Worm (Caenorhabditis elegans) whole organism, L4 larva: ENCODE measurements around the gene srw-38.

Experiments used
- F10B5.3 ChIP-seq: sonication (generic microtip); optimal IDR thresholded peaks from 2 replicates; lab custom pipeline; 2016; ENCODE audit warnings: mild to moderate bottlenecking, missing genetic modification characterization, missing compliant biosample characterization
- F26F4.8 ChIP-seq: fragments of 200-800 bp; sonication (Bioruptor generic); conservative IDR thresholded peaks from 2 replicates; pipeline ENCODE4 v1.3.6; 2022; ENCODE audit warnings: missing genetic modification characterization, missing compliant biosample characterization
- F49E8.2 ChIP-seq: sonication (generic microtip); optimal IDR thresholded peaks from 2 replicates; lab custom pipeline; 2016; ENCODE audit warnings: missing compliant biosample characterization, mild to moderate bottlenecking, missing genetic modification characterization, borderline replicate concordance
- T26A8.4 ChIP-seq: fragments of 200-800 bp; sonication (Bioruptor generic); IDR thresholded peaks from 2 replicates; pipeline ENCODE4 v1.3.6; 2022; ENCODE audit warnings: missing genetic modification characterization, missing compliant biosample characterization
- Y48G9A.11 ChIP-seq: fragments of 200-800 bp; sonication (Bioruptor generic); IDR thresholded peaks from 2 replicates; pipeline ENCODE4 v1.3.6; 2022; ENCODE audit warnings: missing genetic modification reagents, missing genetic modification characterization, missing compliant biosample characterization
- ZK337.2 ChIP-seq: fragments of 200-800 bp; sonication (Bioruptor generic); IDR thresholded peaks from 2 replicates; pipeline ENCODE4 v1.3.6; 2022; ENCODE audit warnings: missing genetic modification reagents, missing genetic modification characterization, missing compliant biosample characterization
- ZK546.5 ChIP-seq, 2 experiments: sonication (generic microtip); optimal IDR thresholded peaks; 2 replicates each; lab custom pipeline; 2017; ENCODE audit warnings: missing biosample characterization in 2 of 2, missing genetic modification characterization in 2 of 2
- aha-1 ChIP-seq: fragments of 150-350 bp; peaks from one replicate; lab custom pipeline; 2014; ENCODE audit warnings: missing biosample characterization, missing genetic modification characterization
- ama-1 ChIP-seq: fragments of 150-350 bp; optimal IDR thresholded peaks from 2 replicates; lab custom pipeline; 2014; ENCODE audit warnings: inconsistent platforms, mixed read lengths
- arid-1 ChIP-seq: fragments of 200-800 bp; sonication (Bioruptor generic); conservative IDR thresholded peaks from 2 replicates; pipeline ENCODE4 v1.3.6; 2022; ENCODE audit warnings: missing genetic modification reagents, missing genetic modification characterization, missing compliant biosample characterization
- attf-4 ChIP-seq: sonication (generic microtip); optimal IDR thresholded peaks from 3 replicates; lab custom pipeline; 2017; ENCODE audit warnings: missing biosample characterization, missing genetic modification characterization
- ceh-20 ChIP-seq: fragments of 200-800 bp; sonication (Bioruptor generic); IDR thresholded peaks from 2 replicates; pipeline ENCODE4 v1.3.6; 2022; ENCODE audit warnings: missing genetic modification reagents, missing genetic modification characterization, missing compliant biosample characterization
- ceh-28 ChIP-seq: fragments of 150-350 bp; optimal IDR thresholded peaks from 2 replicates; lab custom pipeline; 2014; ENCODE audit warnings: missing biosample characterization, missing genetic modification reagents, missing genetic modification characterization
- ceh-32 ChIP-seq: sonication (generic microtip); optimal IDR thresholded peaks from 2 replicates; lab custom pipeline; 2016; ENCODE audit warnings: mild to moderate bottlenecking, missing genetic modification characterization, missing compliant biosample characterization; ENCODE audit not compliant: poor library complexity
- ceh-62 ChIP-seq: sonication (generic microtip); optimal IDR thresholded peaks from 2 replicates; lab custom pipeline; 2017; ENCODE audit warnings: missing biosample characterization, missing genetic modification characterization
- ceh-82 ChIP-seq: sonication (generic microtip); optimal IDR thresholded peaks from 2 replicates; lab custom pipeline; 2017; ENCODE audit warnings: missing biosample characterization, missing genetic modification characterization
- daf-8 ChIP-seq: fragments of 200-800 bp; sonication (Bioruptor generic); IDR thresholded peaks from 2 replicates; pipeline ENCODE4 v1.3.6; 2022; ENCODE audit warnings: missing genetic modification characterization, missing compliant biosample characterization
- dmd-6 ChIP-seq: fragments of 200-800 bp; sonication (Bioruptor generic); IDR thresholded peaks from 2 replicates; pipeline ENCODE4 v1.3.6; 2022; ENCODE audit warnings: missing genetic modification reagents, missing genetic modification characterization, missing compliant biosample characterization
- egl-27 ChIP-seq: sonication (generic microtip); optimal IDR thresholded peaks from 3 replicates; lab custom pipeline; 2017; ENCODE audit warnings: missing biosample characterization, missing genetic modification reagents, missing genetic modification characterization
- hmg-1.1 ChIP-seq: fragments of 200-800 bp; sonication (Bioruptor generic); IDR thresholded peaks from 2 replicates; pipeline ENCODE4 v1.3.6; 2022; ENCODE audit warnings: missing genetic modification reagents, missing genetic modification characterization, missing compliant biosample characterization
- jun-1 ChIP-seq: fragments of 150-350 bp; optimal IDR thresholded peaks from 2 replicates; lab custom pipeline; 2014; ENCODE audit warnings: missing biosample characterization, missing genetic modification reagents, missing genetic modification characterization
- lin-1 ChIP-seq: fragments of 200-800 bp; sonication (Bioruptor generic); IDR thresholded peaks from 2 replicates; pipeline ENCODE4 v1.3.6; 2022; ENCODE audit warnings: missing genetic modification reagents, missing genetic modification characterization, missing compliant biosample characterization
- lin-38 ChIP-seq: fragments of 200-800 bp; sonication (Bioruptor generic); IDR thresholded peaks from 2 replicates; pipeline ENCODE4 v1.3.6; 2022; ENCODE audit warnings: missing genetic modification reagents, missing genetic modification characterization, missing compliant biosample characterization
- lin-39 ChIP-seq: fragments of 150-350 bp; optimal IDR thresholded peaks from 2 replicates; lab custom pipeline; 2014; ENCODE audit warnings: missing biosample characterization, missing genetic modification reagents, missing genetic modification characterization
- mdt-29 ChIP-seq: fragments of 200-800 bp; sonication (Bioruptor generic); IDR thresholded peaks from 2 replicates; pipeline ENCODE4 v1.3.6; 2022; ENCODE audit warnings: missing genetic modification reagents, missing genetic modification characterization, missing compliant biosample characterization
- mes-2 ChIP-seq: sonication (generic microtip); optimal IDR thresholded peaks from 2 replicates; lab custom pipeline; 2016; ENCODE audit warnings: missing genotype, mild to moderate bottlenecking, missing genetic modification characterization, missing compliant biosample characterization; ENCODE audit not compliant: poor library complexity, severe bottlenecking
- mxl-2 ChIP-seq: fragments of 200-800 bp; sonication (Bioruptor generic); conservative IDR thresholded peaks from 2 replicates; pipeline ENCODE4 v1.3.6; 2022; ENCODE audit warnings: missing genetic modification reagents, missing genetic modification characterization, missing compliant biosample characterization
- nhr-10 ChIP-seq: fragments of 150-350 bp; optimal IDR thresholded peaks from 2 replicates; lab custom pipeline; 2014; ENCODE audit warnings: missing biosample characterization, missing genetic modification characterization
- nhr-11 ChIP-seq: fragments of 150-350 bp; optimal IDR thresholded peaks from 2 replicates; lab custom pipeline; 2014; ENCODE audit warnings: missing biosample characterization, missing genetic modification characterization
- nhr-237 ChIP-seq: sonication (generic microtip); optimal IDR thresholded peaks from 2 replicates; lab custom pipeline; 2017; ENCODE audit warnings: missing biosample characterization, missing genetic modification characterization
- nhr-25 ChIP-seq: sonication (generic microtip); optimal IDR thresholded peaks from 2 replicates; lab custom pipeline; 2017; ENCODE audit warnings: missing genetic modification characterization, mild to moderate bottlenecking, missing compliant biosample characterization, antibody characterized with exemption, moderate library complexity, borderline replicate concordance; ENCODE audit not compliant: insufficient read depth
- nhr-28 ChIP-seq: fragments of 150-350 bp; optimal IDR thresholded peaks from 2 replicates; lab custom pipeline; 2014; ENCODE audit warnings: missing biosample characterization, missing genetic modification characterization
- nhr-41 ChIP-seq: fragments of 200-800 bp; sonication (Bioruptor generic); IDR thresholded peaks from 2 replicates; pipeline ENCODE4 v1.3.6; 2022; ENCODE audit warnings: missing genetic modification reagents, missing genetic modification characterization, missing compliant biosample characterization
- nhr-6 ChIP-seq: fragments of 150-350 bp; optimal IDR thresholded peaks from 2 replicates; lab custom pipeline; 2014; ENCODE audit warnings: missing biosample characterization, missing genetic modification characterization
- rbr-2 ChIP-seq: sonication (generic microtip); optimal IDR thresholded peaks from 2 replicates; lab custom pipeline; 2016; ENCODE audit warnings: missing genotype, missing genetic modification characterization, missing compliant biosample characterization
- snpc-1.2 ChIP-seq: fragments of 200-800 bp; sonication (Bioruptor generic); IDR thresholded peaks from 2 replicates; pipeline ENCODE4 v1.3.6; 2022; ENCODE audit warnings: missing genetic modification reagents, missing genetic modification characterization, missing compliant biosample characterization
- spr-3 ChIP-seq: fragments of 200-800 bp; sonication (Bioruptor generic); optimal IDR thresholded peaks from 2 replicates; lab custom pipeline; 2018; ENCODE audit warnings: mild to moderate bottlenecking, missing genetic modification characterization, missing compliant biosample characterization
- unc-39 ChIP-seq: sonication (generic microtip); optimal IDR thresholded peaks from 2 replicates; lab custom pipeline; 2017; ENCODE audit warnings: missing biosample characterization, missing genetic modification characterization
- vab-7 ChIP-seq: fragments of 200-800 bp; sonication (Bioruptor generic); IDR thresholded peaks from 2 replicates; pipeline ENCODE4 v1.3.6; 2022; ENCODE audit warnings: missing genetic modification reagents, missing genetic modification characterization, missing compliant biosample characterization
- zag-1 ChIP-seq: fragments of 150-350 bp; optimal IDR thresholded peaks from 2 replicates; lab custom pipeline; 2014; ENCODE audit warnings: missing biosample characterization, missing genetic modification characterization
- zip-11 ChIP-seq: fragments of 200-800 bp; sonication (Bioruptor generic); IDR thresholded peaks from 2 replicates; pipeline ENCODE4 v1.3.6; 2022; ENCODE audit warnings: missing genetic modification characterization, missing compliant biosample characterization
- zip-2 ChIP-seq: fragments of 150-350 bp; optimal IDR thresholded peaks from 2 replicates; lab custom pipeline; 2014; ENCODE audit warnings: missing biosample characterization, missing genetic modification characterization
- ztf-11 ChIP-seq: fragments of 150-350 bp; optimal IDR thresholded peaks from 2 replicates; lab custom pipeline; 2014; ENCODE audit warnings: missing biosample characterization, missing genetic modification characterization

The srw-38 gene

DNA sequence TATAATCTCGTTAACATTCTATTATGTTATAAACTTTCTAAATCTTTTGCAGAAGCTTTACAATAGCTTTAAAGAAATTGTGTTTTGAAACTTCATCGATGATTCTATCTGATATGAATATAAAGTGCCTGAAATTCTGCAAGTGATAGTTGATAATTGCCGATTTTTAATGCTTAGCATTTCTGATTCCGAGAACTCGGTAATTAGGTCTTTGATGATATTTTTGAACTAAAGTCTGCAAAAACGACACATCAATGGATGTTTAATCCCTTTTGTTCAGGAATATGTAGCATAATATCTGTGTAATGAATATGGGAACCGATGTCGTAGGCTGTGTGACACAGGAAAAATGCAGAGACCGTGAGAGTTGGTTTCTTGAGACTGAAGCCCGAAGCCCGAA is 33.4 kb upstream of the srw-38 start:
- no peak for TF ChIP-seq Y48G9A.11 (GFP tag; lab: Robert Waterston, UW)
- TF ChIP-seq nhr-6 (tag; lab: Kevin White, UChicago) = no peak
- TF ChIP-seq spr-3 (GFP tag; lab: Kevin White, UChicago) = no peak
- TF ChIP-seq lin-1 = no peak

DNA sequence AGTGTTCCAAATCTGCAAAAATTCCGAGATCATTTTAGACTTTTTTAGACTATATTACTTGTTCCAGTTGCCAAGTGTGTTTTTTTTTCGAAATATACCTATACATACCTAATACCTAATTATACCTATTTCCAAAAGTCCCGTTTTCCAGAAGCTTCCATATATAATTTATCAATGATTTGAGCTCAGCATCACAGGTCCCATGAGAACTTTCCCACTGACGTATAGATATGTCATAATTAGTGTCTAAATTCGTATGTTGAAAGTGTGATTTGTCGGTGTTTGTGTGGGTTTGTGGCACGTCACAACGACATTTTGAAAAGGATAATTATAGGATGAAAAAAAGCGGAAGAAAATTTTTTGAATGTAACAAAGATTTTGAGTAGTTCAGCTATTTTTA is 30.7 kb upstream of the srw-38 start:
- TF ChIP-seq ceh-82 (tag; lab: Kevin White, UChicago) (no peak), aha-1 (tag; lab: Kevin White, UChicago) (peak; percentile 82)

DNA sequence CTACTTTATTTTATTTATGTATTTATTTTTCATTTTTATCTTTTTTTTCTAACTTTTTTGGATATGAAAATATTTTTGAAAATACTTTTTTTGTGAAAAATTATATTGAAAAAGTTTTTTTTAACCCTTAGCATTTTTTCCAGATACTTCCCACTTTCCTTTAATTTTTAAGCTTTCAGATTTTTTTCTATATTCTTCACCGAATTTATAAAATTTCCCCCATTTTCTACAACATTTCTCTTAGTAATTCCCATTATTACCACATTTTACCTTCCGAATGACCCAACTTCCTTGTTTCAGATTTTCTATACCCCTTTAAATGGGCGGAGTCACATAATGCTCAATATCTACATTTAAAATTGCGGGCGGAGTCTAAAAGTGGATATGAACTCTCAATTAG is 21.4 kb upstream of the srw-38 start, which contains the start of gene daf-28:
Gene daf-28 (plus strand): TSS at position 301 of the 400 bp plus-strand sequence.
- TF ChIP-seq T26A8.4 (GFP tag; lab: Robert Waterston, UW) = no peak
- no peak for TF ChIP-seq ZK546.5 (tag; optimal IDR thresholded peaks at IDR 0.05; lab: Kevin White, UChicago)
- TF ChIP-seq ceh-28 (tag; lab: Kevin White, UChicago) = no peak
- TF ChIP-seq zip-2 = no peak
- no peak for TF ChIP-seq F26F4.8
- no peak for TF ChIP-seq nhr-11
- no peak for TF ChIP-seq ZK337.2 (GFP tag; lab: Robert Waterston, UW)

DNA sequence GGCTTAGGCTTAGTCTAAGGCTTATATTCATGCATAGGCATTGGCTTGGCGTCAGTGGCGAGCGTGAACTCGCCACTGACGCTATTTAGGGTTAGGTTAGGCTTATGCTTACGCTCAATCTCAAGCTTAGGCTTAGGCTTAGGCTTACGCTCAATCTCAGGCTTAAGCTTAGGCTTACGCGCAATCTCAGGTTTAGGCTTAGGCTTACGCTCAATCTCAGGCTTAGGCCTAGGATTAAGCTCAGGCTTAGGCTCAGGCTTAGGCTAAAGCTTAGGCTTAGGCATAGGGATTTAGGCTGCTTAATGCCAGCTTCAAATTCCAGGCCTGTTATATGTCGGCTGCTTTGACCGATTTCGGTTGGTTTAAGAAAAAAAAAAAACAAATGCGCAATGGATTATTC is 16.1 kb upstream of the srw-38 start:
- no peak for TF ChIP-seq arid-1
- TF ChIP-seq nhr-41 (GFP tag; lab: Robert Waterston, UW) = no peak
- no peak for TF ChIP-seq ceh-62 (tag; lab: Kevin White, UChicago)
- peak; percentile 56 for TF ChIP-seq aha-1 (tag; lab: Kevin White, UChicago)
- no peak for TF ChIP-seq lin-38 (GFP tag; lab: Robert Waterston, UW)
- TF ChIP-seq mdt-29 (GFP tag; lab: Robert Waterston, UW) = no peak
- no peak for TF ChIP-seq attf-4 (tag; lab: Kevin White, UChicago)

DNA sequence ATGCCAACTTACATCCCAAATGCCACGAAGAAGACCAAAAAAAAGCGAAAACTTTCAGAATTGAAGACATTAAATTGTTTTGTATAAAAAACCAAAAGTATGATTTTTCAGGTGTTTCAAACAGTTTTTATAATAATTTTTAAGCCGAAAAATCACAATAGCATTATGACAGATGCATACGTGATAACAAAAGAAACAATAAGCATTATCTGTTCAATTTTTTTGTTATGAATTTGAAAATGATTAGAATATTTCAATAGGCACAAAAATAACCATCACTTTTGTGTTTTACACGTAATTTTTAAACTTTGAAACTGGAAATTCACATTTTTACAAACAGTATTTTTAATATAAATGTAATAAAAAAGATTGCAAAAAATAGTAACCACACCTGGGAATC is 14.1 kb upstream of the srw-38 start, which contains the start of gene Y116F11B.17:
Gene Y116F11B.17 (minus strand): TSS at position 101 of the 400 bp plus-strand sequence.
- TF ChIP-seq nhr-6 (tag; lab: Kevin White, UChicago) (no peak), ZK546.5 (tag; optimal IDR thresholded peaks at IDR 0.05; lab: Kevin White, UChicago) (no peak), ztf-11 (tag; lab: Kevin White, UChicago) (no peak), lin-1 (no peak), vab-7 (GFP tag; lab: Robert Waterston, UW) (no peak), mxl-2 (GFP tag; lab: Robert Waterston, UW) (no peak), lin-38 (GFP tag; lab: Robert Waterston, UW) (no peak), jun-1 (no peak), ceh-28 (tag; lab: Kevin White, UChicago) (no peak), nhr-28 (tag; lab: Kevin White, UChicago) (no peak), nhr-25 (tag; lab: Kevin White, UChicago) (no peak), mdt-29 (GFP tag; lab: Robert Waterston, UW) (no peak), arid-1 (no peak), nhr-237 (tag; lab: Kevin White, UChicago) (no peak), ama-1 (lab: Kevin White, UChicago) (no peak), ceh-32 (tag; lab: Kevin White, UChicago) (no peak), F10B5.3 (no peak), ceh-20 (GFP tag; lab: Robert Waterston, UW) (no peak), lin-39 (tag; lab: Kevin White, UChicago) (no peak)
- TF ChIP-seq, all 104 proteins: peak for 0

DNA sequence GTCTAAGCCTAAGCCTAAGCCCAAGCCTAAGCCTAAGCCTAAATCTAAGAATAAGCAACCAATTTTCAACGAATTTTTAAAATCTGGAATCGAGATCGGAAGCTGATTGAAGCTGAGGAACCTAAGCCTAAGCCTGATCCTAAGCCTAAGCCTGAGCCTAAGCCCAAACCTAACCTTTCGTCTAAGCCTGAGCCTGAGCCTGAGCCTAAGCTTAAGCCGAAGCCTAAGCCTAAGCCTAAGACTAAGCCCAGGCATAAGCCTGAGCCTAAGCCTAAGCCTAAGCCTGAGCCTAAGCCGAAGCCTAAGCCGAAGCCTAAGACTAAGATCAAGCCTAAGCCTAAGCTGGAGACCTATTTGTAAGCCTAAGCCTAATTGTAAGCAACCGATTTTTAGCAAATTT is 8.8 kb upstream of the srw-38 start:
- no peak for TF ChIP-seq nhr-25 (tag; lab: Kevin White, UChicago)
- no peak for TF ChIP-seq F49E8.2
- TF ChIP-seq zip-11 (GFP tag; lab: Robert Waterston, UW) = no peak
- TF ChIP-seq rbr-2 (tag; lab: Kevin White, UChicago) = no peak
- no peak for TF ChIP-seq lin-38 (GFP tag; lab: Robert Waterston, UW)
- TF ChIP-seq dmd-6 (GFP tag; lab: Robert Waterston, UW) = no peak
- TF ChIP-seq egl-27 (tag; lab: Kevin White, UChicago) = no peak
- no peak for TF ChIP-seq mdt-29 (GFP tag; lab: Robert Waterston, UW)
- no peak for TF ChIP-seq snpc-1.2 (GFP tag; lab: Robert Waterston, UW)
- no peak for TF ChIP-seq unc-39 (tag; lab: Kevin White, UChicago)
- TF ChIP-seq nhr-10 (tag; lab: Kevin White, UChicago) = no peak
- no peak for TF ChIP-seq ceh-32 (tag; lab: Kevin White, UChicago)
- no peak for TF ChIP-seq zag-1 (tag; lab: Kevin White, UChicago)
- no peak for TF ChIP-seq mes-2
- TF ChIP-seq daf-8 = no peak
- no peak for TF ChIP-seq aha-1 (tag; lab: Kevin White, UChicago)
- TF ChIP-seq hmg-1.1 (GFP tag; lab: Robert Waterston, UW) = no peak
